Worm (Caenorhabditis elegans) whole organism, L1 larva: ENCODE measurements around the gene F32D8.4.

Source experiments
- alr-1 ChIP-seq: fragments of 200-800 bp; sonication (Bioruptor generic); optimal IDR thresholded peaks from 2 replicates; lab custom pipeline; 2018; ENCODE audit warnings: borderline replicate concordance, mild to moderate bottlenecking, missing genetic modification characterization, missing compliant biosample characterization
- blmp-1 ChIP-seq: fragments of 150-350 bp; optimal IDR thresholded peaks from 2 replicates; lab custom pipeline; 2014; ENCODE audit warnings: missing biosample characterization, missing genetic modification characterization
- ceh-82 ChIP-seq, 3 experiments: fragments of 150-350 bp in 1 of 3; sonication (generic microtip) in 2 of 3; optimal IDR thresholded peaks; 2 replicates each; lab custom pipeline; 2014 to 2017; ENCODE audit warnings: missing biosample characterization in 3 of 3, missing genetic modification characterization in 3 of 3
- ceh-88 ChIP-seq: fragments of 200-800 bp; sonication (Bioruptor generic); IDR thresholded peaks from 2 replicates; pipeline ENCODE4 v1.3.6; 2022; ENCODE audit warnings: missing genetic modification characterization, missing compliant biosample characterization
- ceh-90 ChIP-seq: sonication (generic microtip); optimal IDR thresholded peaks from 2 replicates; lab custom pipeline; 2016; ENCODE audit warnings: missing genetic modification characterization, missing compliant biosample characterization
- dsc-1 ChIP-seq: sonication (generic microtip); optimal IDR thresholded peaks from 2 replicates; lab custom pipeline; 2016; ENCODE audit warnings: mild to moderate bottlenecking, missing genetic modification characterization, missing compliant biosample characterization
- efl-1 ChIP-seq, 4 experiments: fragments of 150-350 bp; optimal IDR thresholded peaks in 3 of 4; peaks in 1 of 4; 1 replicate in 1 of 4; 2 replicates in 3 of 4; lab custom pipeline; 2014; ENCODE audit warnings: missing biosample characterization in 2 of 4, missing genetic modification characterization in 2 of 4, missing genetic modification reagents in 2 of 4
- egl-13 ChIP-seq: sonication (generic microtip); optimal IDR thresholded peaks from 2 replicates; lab custom pipeline; 2016; ENCODE audit warnings: missing genotype, missing genetic modification reagents, missing genetic modification characterization, missing compliant biosample characterization
- elt-2 ChIP-seq: sonication (generic microtip); optimal IDR thresholded peaks from 2 replicates; lab custom pipeline; 2016; ENCODE audit warnings: missing genetic modification characterization, mild to moderate bottlenecking, inconsistent platforms, missing compliant biosample characterization, missing genetic modification reagents
- elt-3 ChIP-seq, 6 experiments: fragments of 150-350 bp in 1 of 6; sonication (generic microtip); optimal IDR thresholded peaks; 2 replicates each; lab custom pipeline; 2017 to 2018; ENCODE audit warnings: missing biosample characterization in 6 of 6, missing genetic modification characterization in 6 of 6, inconsistent platforms in 1 of 6
- ets-5 ChIP-seq: fragments of 200-800 bp; sonication (Bioruptor generic); IDR thresholded peaks from 2 replicates; pipeline ENCODE4 v1.3.6; 2022; ENCODE audit warnings: missing genetic modification characterization, missing compliant biosample characterization
- fkh-8 ChIP-seq: sonication (generic microtip); optimal IDR thresholded peaks from 2 replicates; lab custom pipeline; 2016; ENCODE audit warnings: mild to moderate bottlenecking, missing genetic modification characterization, missing compliant biosample characterization
- fos-1 ChIP-seq: fragments of 150-350 bp; optimal IDR thresholded peaks from 2 replicates; lab custom pipeline; 2014; ENCODE audit warnings: missing biosample characterization, missing genetic modification characterization
- grh-1 ChIP-seq: fragments of 200-800 bp; sonication (Bioruptor generic); IDR thresholded peaks from 2 replicates; pipeline ENCODE4 v1.3.6; 2022; ENCODE audit warnings: missing genetic modification reagents, missing genetic modification characterization, missing compliant biosample characterization
- hlh-4 ChIP-seq: sonication (generic microtip); optimal IDR thresholded peaks from 2 replicates; lab custom pipeline; 2016; ENCODE audit warnings: mild to moderate bottlenecking, missing genetic modification characterization, missing compliant biosample characterization
- hpl-2 ChIP-seq: fragments of 150-350 bp; optimal IDR thresholded peaks from 2 replicates; lab custom pipeline; 2014; ENCODE audit warnings: missing biosample characterization, missing genetic modification reagents, missing genetic modification characterization
- isw-1 ChIP-seq: fragments of 200-800 bp; sonication (Bioruptor generic); IDR thresholded peaks from 2 replicates; pipeline ENCODE4 v1.3.6; 2022; ENCODE audit warnings: missing genetic modification characterization, missing compliant biosample characterization
- lin-14 ChIP-seq: fragments of 200-800 bp; sonication (Bioruptor generic); optimal IDR thresholded peaks from 2 replicates; lab custom pipeline; 2018; ENCODE audit warnings: mild to moderate bottlenecking, missing genetic modification characterization, moderate library complexity, missing compliant biosample characterization
- lin-35 ChIP-seq, 2 experiments: fragments of 150-350 bp; optimal IDR thresholded peaks; 2 replicates each; lab custom pipeline; 2014; ENCODE audit warnings: missing biosample characterization in 2 of 2, missing genetic modification characterization in 2 of 2, missing genetic modification reagents in 2 of 2
- lsy-2 ChIP-seq, 2 experiments: fragments of 150-350 bp; optimal IDR thresholded peaks; 2 replicates each; lab custom pipeline; 2014; ENCODE audit warnings: missing biosample characterization in 2 of 2, missing genetic modification characterization in 2 of 2
- mdl-1 ChIP-seq, 2 experiments: fragments of 150-350 bp; optimal IDR thresholded peaks; 2 replicates each; lab custom pipeline; 2014 to 2017; ENCODE audit warnings: missing biosample characterization in 2 of 2, missing genetic modification characterization in 2 of 2, inconsistent platforms in 1 of 2
- mep-1 ChIP-seq: fragments of 150-350 bp; optimal IDR thresholded peaks from 2 replicates; lab custom pipeline; 2014; ENCODE audit warnings: missing biosample characterization, missing genetic modification characterization
- nhr-11 ChIP-seq: fragments of 150-350 bp; optimal IDR thresholded peaks from 2 replicates; lab custom pipeline; 2014; ENCODE audit warnings: missing biosample characterization, missing genetic modification characterization
- nhr-12 ChIP-seq: sonication (generic microtip); optimal IDR thresholded peaks from 2 replicates; lab custom pipeline; 2017; ENCODE audit warnings: missing biosample characterization, missing genetic modification characterization
- nhr-19 ChIP-seq: fragments of 200-800 bp; sonication (Bioruptor generic); conservative IDR thresholded peaks from 2 replicates; pipeline ENCODE4 v1.3.6; 2022; ENCODE audit warnings: missing genetic modification characterization, missing compliant biosample characterization
- nhr-20 ChIP-seq: sonication (generic microtip); optimal IDR thresholded peaks from 2 replicates; lab custom pipeline; 2016; ENCODE audit warnings: mild to moderate bottlenecking, missing genetic modification characterization, missing compliant biosample characterization
- nhr-237 ChIP-seq: fragments of 150-350 bp; optimal IDR thresholded peaks from 2 replicates; lab custom pipeline; 2014; ENCODE audit warnings: missing biosample characterization, missing genetic modification characterization
- nhr-47 ChIP-seq: sonication (generic microtip); optimal IDR thresholded peaks from 2 replicates; lab custom pipeline; 2016; ENCODE audit warnings: mild to moderate bottlenecking, missing genetic modification characterization, moderate library complexity, missing compliant biosample characterization
- nhr-71 ChIP-seq: sonication (generic microtip); optimal IDR thresholded peaks from 2 replicates; lab custom pipeline; 2016; ENCODE audit warnings: mild to moderate bottlenecking, missing genetic modification characterization, moderate library complexity, missing compliant biosample characterization
- nhr-85 ChIP-seq: sonication (generic microtip); peaks from one replicate; lab custom pipeline; 2016; ENCODE audit warnings: missing genetic modification characterization, inconsistent platforms, missing compliant biosample characterization
- pax-3 ChIP-seq: fragments of 200-800 bp; sonication (Bioruptor generic); optimal IDR thresholded peaks from 2 replicates; lab custom pipeline; 2018; ENCODE audit warnings: mild to moderate bottlenecking, missing genetic modification characterization, moderate library complexity, missing compliant biosample characterization
- snpc-4 ChIP-seq: fragments of 150-350 bp; optimal IDR thresholded peaks from 2 replicates; lab custom pipeline; 2014; ENCODE audit warnings: missing biosample characterization, missing genetic modification characterization
- snu-23 ChIP-seq: sonication (generic microtip); optimal IDR thresholded peaks from 2 replicates; lab custom pipeline; 2016; ENCODE audit warnings: missing genetic modification characterization, missing compliant biosample characterization
- sox-4 ChIP-seq: sonication (generic microtip); optimal IDR thresholded peaks from 2 replicates; lab custom pipeline; 2016; ENCODE audit warnings: missing genetic modification characterization, missing compliant biosample characterization
- sptf-1 ChIP-seq: fragments of 150-350 bp; optimal IDR thresholded peaks from 2 replicates; lab custom pipeline; 2014; ENCODE audit warnings: missing biosample characterization, missing genetic modification characterization
- tbx-2 ChIP-seq: sonication (generic microtip); optimal IDR thresholded peaks from 2 replicates; lab custom pipeline; 2016; ENCODE audit warnings: missing genetic modification characterization, missing compliant biosample characterization
- tlp-1 ChIP-seq: fragments of 150-350 bp; optimal IDR thresholded peaks from 2 replicates; lab custom pipeline; 2014; ENCODE audit warnings: missing biosample characterization, missing genetic modification characterization
- unc-30 ChIP-seq: sonication (generic microtip); optimal IDR thresholded peaks from 2 replicates; lab custom pipeline; 2017; ENCODE audit warnings: missing biosample characterization, missing genetic modification characterization
- unc-98 ChIP-seq: fragments of 200-800 bp; sonication (Bioruptor generic); IDR thresholded peaks from 2 replicates; pipeline ENCODE4 v1.3.6; 2022; ENCODE audit warnings: missing genetic modification characterization, missing compliant biosample characterization
- vab-15 ChIP-seq: sonication (generic microtip); optimal IDR thresholded peaks from 2 replicates; lab custom pipeline; 2017; ENCODE audit warnings: missing genotype, mild to moderate bottlenecking, missing genetic modification characterization, missing compliant biosample characterization
- xbp-1 ChIP-seq: sonication (generic microtip); optimal IDR thresholded peaks from 2 replicates; lab custom pipeline; 2016; ENCODE audit warnings: missing genetic modification characterization, missing compliant biosample characterization
- zag-1 ChIP-seq: fragments of 150-350 bp; optimal IDR thresholded peaks from 2 replicates; lab custom pipeline; 2014; ENCODE audit warnings: missing biosample characterization, missing genetic modification characterization

Gene F32D8.4

ce11 chrV:10866340-10866739 lies 27.0 kb downstream of the F32D8.4 start:
- TF ChIP-seq ceh-88 (0 out of 2 replicates have a peak, but pooled peaks have one; percentile 11), ets-5 (GFP tag; lab: Robert Waterston, UW) (peak; percentile 94; the same call in 1 of the 2 replicates)

DNA sequence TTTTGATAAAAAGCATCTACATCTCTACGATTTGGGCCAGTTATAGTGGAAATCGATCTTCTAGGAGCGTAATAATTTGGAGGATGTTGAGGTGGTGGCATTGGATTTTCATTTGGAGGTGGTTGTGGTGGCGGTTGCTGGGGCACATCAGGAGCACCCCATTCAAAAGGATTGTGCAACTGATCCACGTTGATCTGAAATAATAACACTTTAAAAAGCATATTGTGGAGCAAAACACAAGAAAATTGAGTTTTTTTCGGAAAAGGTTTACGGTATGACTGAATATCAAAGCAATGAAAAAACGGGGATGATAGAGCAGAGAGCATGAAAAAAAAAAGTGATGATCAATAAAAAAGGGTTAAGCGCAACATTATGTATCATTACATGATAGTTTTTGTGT lies 27.8 kb downstream of the F32D8.4 start, which contains the start of gene saeg-1:
TSS of gene saeg-1 (minus strand) at position 101 of the 400 bp plus-strand sequence.
- TF ChIP-seq nhr-11 (tag; lab: Kevin White, UChicago) (no peak), tlp-1 (tag; lab: Kevin White, UChicago) (no peak), tbx-2 (tag; lab: Kevin White, UChicago) (no peak)

DNA sequence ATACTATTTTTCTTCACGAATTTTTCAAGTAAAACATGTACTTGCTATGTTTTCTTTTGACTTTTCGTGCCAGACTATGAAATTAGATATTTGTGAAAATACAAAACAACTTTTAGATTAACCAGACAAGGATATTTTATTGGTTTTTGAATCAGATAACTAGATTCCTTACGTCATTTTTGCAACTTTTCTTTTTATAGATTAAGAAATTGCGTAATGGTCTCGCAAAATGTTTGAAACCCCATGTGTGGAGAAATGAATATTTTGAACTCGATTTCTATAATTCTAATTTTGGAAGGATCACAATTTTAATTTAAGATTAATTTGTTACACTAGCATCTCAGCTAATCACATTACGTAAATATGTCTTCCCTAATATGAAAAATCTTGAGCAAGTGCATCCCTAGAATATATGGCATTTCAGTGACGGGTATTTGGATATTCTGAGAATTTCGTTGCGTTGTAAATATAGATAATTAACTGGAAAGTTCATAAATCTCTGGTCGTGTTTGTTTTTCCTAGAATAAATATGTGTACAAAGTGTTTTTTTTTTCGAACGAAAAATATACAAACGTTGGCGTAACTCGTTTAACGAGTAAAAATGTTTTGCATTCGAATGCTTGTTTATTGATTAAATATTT lies 30.8 kb downstream of the F32D8.4 start:
- TF ChIP-seq pax-3 (tag; lab: Kevin White, UChicago), result peak; percentile 75
- TF ChIP-seq nhr-20 (tag; lab: Kevin White, UChicago), result peak; percentile 1
- TF ChIP-seq nhr-47 (tag; lab: Kevin White, UChicago), result peak; percentile 76
- TF ChIP-seq fkh-8 (tag; lab: Kevin White, UChicago), result peak; percentile 81
- TF ChIP-seq dsc-1 (tag; lab: Kevin White, UChicago), result peak; percentile 99
- peak; percentile 70 for TF ChIP-seq egl-13 (tag; lab: Kevin White, UChicago)
- TF ChIP-seq nhr-12 (tag; lab: Kevin White, UChicago), result no peak
- TF ChIP-seq nhr-71 (tag; lab: Kevin White, UChicago), result peak; percentile 71
- TF ChIP-seq nhr-11 (tag; lab: Kevin White, UChicago), result peak; percentile 9
- peak; percentile 27 for TF ChIP-seq sox-4 (tag; lab: Kevin White, UChicago)
- no peak for TF ChIP-seq lsy-2 (tag; optimal IDR thresholded peaks at IDR 0.05; lab: Kevin White, UChicago)
- no peak for TF ChIP-seq ceh-82 (tag; optimal IDR thresholded peaks at IDR 0.05; lab: Kevin White, UChicago)
- peak; percentile 40 for TF ChIP-seq lin-14 (GFP tag; lab: Kevin White, UChicago)

DNA sequence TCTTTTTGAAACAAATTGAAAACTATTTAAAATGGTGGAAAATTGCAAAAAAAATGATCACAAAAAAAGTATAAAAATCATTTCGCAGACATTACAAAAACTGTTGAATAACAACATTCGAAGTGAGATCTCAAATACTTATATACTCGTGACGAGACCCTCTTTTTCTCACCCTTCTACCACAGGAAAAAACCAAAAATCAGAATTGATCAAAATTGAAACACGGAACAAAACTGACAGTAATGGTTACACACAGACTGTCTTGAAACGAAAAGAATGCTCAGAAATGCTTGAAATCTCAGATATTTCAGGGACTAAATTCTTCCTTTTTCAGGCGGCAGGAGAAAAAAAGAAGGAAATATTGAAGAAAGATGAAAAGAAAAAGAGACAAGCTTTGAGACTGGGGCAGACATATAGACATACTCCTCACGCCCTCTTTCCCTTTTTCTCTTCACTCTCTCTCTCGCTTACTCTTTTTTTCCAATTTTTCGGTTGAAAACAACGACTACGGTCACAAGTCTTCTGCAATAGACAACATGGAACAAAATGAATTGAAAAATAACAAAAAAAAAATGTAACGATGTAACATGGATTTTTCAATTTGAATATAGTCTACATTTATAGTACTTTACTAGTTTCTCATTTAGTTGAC lies 31.6 kb downstream of the F32D8.4 start:
- TF ChIP-seq sptf-1 (no peak), nhr-237 (tag; lab: Kevin White, UChicago) (no peak), mdl-1 (tag; optimal IDR thresholded peaks at IDR 0.05; lab: Kevin White, UChicago) (peak in 1 of 2 experiments; percentile 46), ceh-82 (tag; optimal IDR thresholded peaks at IDR 0.05; lab: Kevin White, UChicago) (peak in 1 of 3 experiments; percentile 29), nhr-19 (GFP tag; lab: Robert Waterston, UW) (no peak), alr-1 (no peak), fos-1 (tag; lab: Kevin White, UChicago) (no peak), lin-14 (GFP tag; lab: Kevin White, UChicago) (peak; percentile 80), zag-1 (no peak), nhr-20 (tag; lab: Kevin White, UChicago) (peak; percentile 38), snu-23 (GFP tag; lab: Kevin White, UChicago) (peak; percentile 50), nhr-11 (tag; lab: Kevin White, UChicago) (no peak), dsc-1 (tag; lab: Kevin White, UChicago) (no peak), nhr-85 (tag; lab: Kevin White, UChicago) (peak; percentile 73), blmp-1 (tag; lab: Kevin White, UChicago) (peak; percentile 81), nhr-12 (tag; lab: Kevin White, UChicago) (no peak), isw-1 (GFP tag; lab: Robert Waterston, UW) (no peak), efl-1 (optimal IDR thresholded peaks at IDR 0.05; lab: Kevin White, UChicago) (no peak), efl-1 (GFP tag; optimal IDR thresholded peaks at IDR 0.05 in 1 of 2; lab: Kevin White, UChicago) (peak in 1 of 2 experiments; percentile 90), grh-1 (GFP tag; lab: Robert Waterston, UW) (no peak), elt-2 (tag; lab: Kevin White, UChicago) (no peak), fkh-8 (tag; lab: Kevin White, UChicago) (peak; percentile 2), unc-98 (GFP tag; lab: Robert Waterston, UW) (no peak), unc-30 (tag; lab: Kevin White, UChicago) (no peak), hlh-4 (no peak), ceh-88 (no peak), ceh-90 (tag; lab: Kevin White, UChicago) (no peak), vab-15 (tag; lab: Kevin White, UChicago) (no peak), snpc-4 (tag; lab: Kevin White, UChicago) (no peak), lsy-2 (tag; optimal IDR thresholded peaks at IDR 0.05; lab: Kevin White, UChicago) (peak in 1 of 2 experiments; percentile 60), elt-3 (tag; optimal IDR thresholded peaks at IDR 0.05; lab: Kevin White, UChicago) (no peak), xbp-1 (no peak), hpl-2 (GFP tag; lab: Kevin White, UChicago) (no peak), mep-1 (tag; lab: Kevin White, UChicago) (peak; percentile 56), lin-35 (GFP tag; optimal IDR thresholded peaks at IDR 0.05; lab: Kevin White, UChicago) (peak; percentile 16 to 31), nhr-71 (tag; lab: Kevin White, UChicago) (peak; percentile 41)
